Worm (Caenorhabditis elegans) whole organism, L3 larva: ENCODE data around the gene T26H5.8.

Experiments
- R02D3.7 ChIP-seq: fragments of 150-350 bp; optimal IDR thresholded peaks from 2 replicates; lab custom pipeline; 2014; ENCODE audit warnings: missing biosample characterization, missing genetic modification characterization
- egl-27 ChIP-seq: sonication (generic microtip); optimal IDR thresholded peaks from 4 replicates; lab custom pipeline; 2017; ENCODE audit warnings: missing biosample characterization, missing genetic modification reagents, missing genetic modification characterization
- nhr-11 ChIP-seq: fragments of 150-350 bp; optimal IDR thresholded peaks from 2 replicates; lab custom pipeline; 2014; ENCODE audit warnings: missing biosample characterization, missing genetic modification characterization
- nhr-28 ChIP-seq: fragments of 150-350 bp; optimal IDR thresholded peaks from 2 replicates; lab custom pipeline; 2014; ENCODE audit warnings: missing biosample characterization, missing genetic modification characterization
- pha-4 ChIP-seq: fragments of 150-350 bp; optimal IDR thresholded peaks from 2 replicates; lab custom pipeline; 2014; ENCODE audit warnings: missing biosample characterization, missing genetic modification reagents, missing genetic modification characterization
- pqm-1 ChIP-seq: fragments of 150-350 bp; optimal IDR thresholded peaks from 2 replicates; lab custom pipeline; 2017; ENCODE audit warnings: missing biosample characterization, missing genetic modification characterization, inconsistent platforms

ce11 chrV:15454322-15454721 is 21.8 kb upstream of the T26H5.8 start:
- TF ChIP-seq nhr-11 (tag; lab: Kevin White, UChicago) (no peak), pha-4 (tag; lab: Kevin White, UChicago) (no peak), egl-27 (no peak), R02D3.7 (tag; lab: Kevin White, UChicago) (no peak), nhr-28 (tag; lab: Kevin White, UChicago) (no peak), pqm-1 (no peak)
